Fruit fly (Drosophila melanogaster): ENCODE data around the gene Rhp.

The Rhp gene

dm6 chrX:15818608-15819184, 30.0 kb downstream of the Rhp start:
- TF ChIP-seq EcR (GFP tag; optimal IDR thresholded peaks at IDR 0.05) (no peak), gl (tag; optimal IDR thresholded peaks at IDR 0.05) (no peak), CG17806 (tag; optimal IDR thresholded peaks at IDR 0.05) (no peak)

dm6 chrX:15822363-15822762, 33.7 kb downstream of the Rhp start:
- TF ChIP-seq Pif1B (GFP tag; optimal IDR thresholded peaks at IDR 0.05) (no peak), CG10348 (GFP tag; IDR thresholded peaks at IDR 0.05) (no peak), CG13204 (GFP tag; optimal IDR thresholded peaks at IDR 0.05) (no peak), CG17806 (tag; optimal IDR thresholded peaks at IDR 0.05) (no peak), EcR (GFP tag; optimal IDR thresholded peaks at IDR 0.05) (no peak), CG34367 (tag; optimal IDR thresholded peaks at IDR 0.05) (no peak), CG8301 (tag; optimal IDR thresholded peaks at IDR 0.05) (no peak), CG15710 (tag; optimal IDR thresholded peaks at IDR 0.05) (no peak), Snoo (tag; optimal IDR thresholded peaks at IDR 0.05) (no peak), CG9948 (tag; optimal IDR thresholded peaks at IDR 0.05) (no peak), Ets98B (GFP tag; IDR thresholded peaks at IDR 0.05) (no peak), Pif1A (GFP tag; optimal IDR thresholded peaks at IDR 0.05) (no peak), fd96Ca (GFP tag; IDR thresholded peaks at IDR 0.05) (no peak)

dm6 chrX:15833957-15834356, 45.3 kb downstream of the Rhp start:
- no peak for TF ChIP-seq rn (GFP tag; IDR thresholded peaks at IDR 0.05)
- TF ChIP-seq Ets98B (GFP tag; IDR thresholded peaks at IDR 0.05): no peak
- TF ChIP-seq EcR (GFP tag; optimal IDR thresholded peaks at IDR 0.05): no peak
- no peak for TF ChIP-seq CG8301 (tag; optimal IDR thresholded peaks at IDR 0.05)
- TF ChIP-seq CG8159 (tag; optimal IDR thresholded peaks at IDR 0.05): no peak
- no peak for TF ChIP-seq D1 (tag; optimal IDR thresholded peaks at IDR 0.05)
- no peak for TF ChIP-seq CG34367 (tag; optimal IDR thresholded peaks at IDR 0.05)
- TF ChIP-seq Pif1B (GFP tag; optimal IDR thresholded peaks at IDR 0.05): no peak
- no peak for TF ChIP-seq CG32121 (GFP tag; IDR thresholded peaks at IDR 0.05)
- TF ChIP-seq CG4496 (GFP tag; IDR thresholded peaks at IDR 0.05): no peak
- TF ChIP-seq gl (tag; optimal IDR thresholded peaks at IDR 0.05): no peak
- TF ChIP-seq CG14655 (GFP tag; optimal IDR thresholded peaks at IDR 0.05): no peak
- no peak for TF ChIP-seq CG13204 (GFP tag; optimal IDR thresholded peaks at IDR 0.05)

dm6 chrX:15834594-15835236, 46.0 kb downstream of the Rhp start:
- TF ChIP-seq CG4496 (GFP tag; IDR thresholded peaks at IDR 0.05): 0 out of 3 replicates have a peak, but pooled peaks have one; percentile 13
- TF ChIP-seq Ets98B (GFP tag; IDR thresholded peaks at IDR 0.05): peak; percentile 48; the same call in 1 of the 2 replicates
- no peak for TF ChIP-seq CG8159 (tag; optimal IDR thresholded peaks at IDR 0.05)
- peak; percentile 1 for TF ChIP-seq gl (tag; optimal IDR thresholded peaks at IDR 0.05)
- TF ChIP-seq CG12605 (GFP tag; IDR thresholded peaks at IDR 0.05): peak; percentile 58; the same call in 1 of the 2 replicates

- TF ChIP-seq D1 (tag; optimal IDR thresholded peaks at IDR 0.05) (peak; percentile 54), fd96Ca (GFP tag; IDR thresholded peaks at IDR 0.05) (no peak), CG14655 (GFP tag; optimal IDR thresholded peaks at IDR 0.05) (no peak), Ets98B (GFP tag; IDR thresholded peaks at IDR 0.05) (peak; percentile 30; the same call in 1 of the 2 replicates)
These were observed 46.7 kb downstream of the Rhp start, which contains the start of gene Chc for dm6 chrX:15835393-15835792. Gene Chc (minus strand): TSS chrX:15835490.

- TF ChIP-seq gl (tag; optimal IDR thresholded peaks at IDR 0.05) (no peak), CG17806 (tag; optimal IDR thresholded peaks at IDR 0.05) (no peak), CG4496 (GFP tag; IDR thresholded peaks at IDR 0.05) (no peak), CG8159 (tag; optimal IDR thresholded peaks at IDR 0.05) (no peak), CG32121 (GFP tag; IDR thresholded peaks at IDR 0.05) (no peak), CG12605 (GFP tag; IDR thresholded peaks at IDR 0.05) (no peak), CG15710 (tag; optimal IDR thresholded peaks at IDR 0.05) (no peak), CG9948 (tag; optimal IDR thresholded peaks at IDR 0.05) (no peak), CG34367 (tag; optimal IDR thresholded peaks at IDR 0.05) (no peak), CG8301 (tag; optimal IDR thresholded peaks at IDR 0.05) (no peak), rn (GFP tag; IDR thresholded peaks at IDR 0.05) (no peak), Ets98B (GFP tag; IDR thresholded peaks at IDR 0.05) (no peak), fd96Ca (GFP tag; IDR thresholded peaks at IDR 0.05) (no peak), D1 (tag; optimal IDR thresholded peaks at IDR 0.05) (no peak), Snoo (tag; optimal IDR thresholded peaks at IDR 0.05) (no peak), Pif1A (GFP tag; optimal IDR thresholded peaks at IDR 0.05) (no peak)
These were observed 48.8 kb downstream of the Rhp start, which contains the start of gene CG8565 for dm6 chrX:15837530-15837929. Gene CG8565 (plus strand): TSS chrX:15837830.

- no peak for TF ChIP-seq CG15710 (tag; optimal IDR thresholded peaks at IDR 0.05)
- no peak for TF ChIP-seq CG8301 (tag; optimal IDR thresholded peaks at IDR 0.05)
- TF ChIP-seq Pif1A (GFP tag; optimal IDR thresholded peaks at IDR 0.05): no peak
- no peak for TF ChIP-seq CG10348 (GFP tag; IDR thresholded peaks at IDR 0.05)
- no peak for TF ChIP-seq CG8159 (tag; optimal IDR thresholded peaks at IDR 0.05)
- no peak for TF ChIP-seq fd96Ca (GFP tag; IDR thresholded peaks at IDR 0.05)
- TF ChIP-seq rn (GFP tag; IDR thresholded peaks at IDR 0.05): no peak
- no peak for TF ChIP-seq CG4496 (GFP tag; IDR thresholded peaks at IDR 0.05)
- TF ChIP-seq CG32121 (GFP tag; IDR thresholded peaks at IDR 0.05): no peak
- no peak for TF ChIP-seq CG17806 (tag; optimal IDR thresholded peaks at IDR 0.05)
- no peak for TF ChIP-seq CG9948 (tag; optimal IDR thresholded peaks at IDR 0.05)
- TF ChIP-seq CG14655 (GFP tag; optimal IDR thresholded peaks at IDR 0.05): no peak
- no peak for TF ChIP-seq D1 (tag; optimal IDR thresholded peaks at IDR 0.05)
- TF ChIP-seq Snoo (tag; optimal IDR thresholded peaks at IDR 0.05): no peak
- TF ChIP-seq EcR (GFP tag; optimal IDR thresholded peaks at IDR 0.05): no peak
- no peak for TF ChIP-seq CG34367 (tag; optimal IDR thresholded peaks at IDR 0.05)
These were observed 51.3 kb downstream of the Rhp start for dm6 chrX:15840003-15840402.
